Worm (Caenorhabditis elegans): ENCODE data around the gene tag-267.

tag-267 gene

DNA sequence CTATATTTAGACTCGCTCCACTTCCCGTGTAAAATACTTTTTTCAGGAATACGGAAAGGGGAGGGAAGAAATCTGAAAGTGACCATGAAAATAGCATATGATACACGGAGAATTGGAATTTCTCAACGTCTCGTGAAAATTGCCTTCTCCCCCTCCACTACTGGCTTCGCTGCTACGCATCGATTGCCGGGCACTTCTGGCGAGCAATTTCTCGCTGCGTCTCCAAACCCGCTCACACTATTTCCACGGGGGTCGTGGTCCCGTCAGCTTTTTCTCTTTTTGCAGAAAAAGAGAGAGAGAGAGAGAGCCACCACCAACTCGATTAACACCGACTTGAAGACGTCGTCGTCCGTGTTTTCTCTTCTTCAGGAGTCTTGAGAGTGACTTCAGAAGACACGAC is 30.4 kb downstream of the tag-267 start (continued):
- TF ChIP-seq zag-1 (tag; optimal IDR thresholded peaks at IDR 0.05), result no peak
- no peak for TF ChIP-seq lin-39 (tag; optimal IDR thresholded peaks at IDR 0.05)
- no peak for TF ChIP-seq fos-1 (tag; optimal IDR thresholded peaks at IDR 0.05)
- TF ChIP-seq nhr-76 (tag; optimal IDR thresholded peaks at IDR 0.05), result no peak
- TF ChIP-seq fkh-10 (GFP tag; optimal IDR thresholded peaks at IDR 0.05), result peak; percentile 81
- no peak for TF ChIP-seq F16B12.6 (tag; optimal IDR thresholded peaks at IDR 0.05)
- no peak for TF ChIP-seq nhr-77 (tag; optimal IDR thresholded peaks at IDR 0.05)
- TF ChIP-seq nhr-237 (tag; optimal IDR thresholded peaks at IDR 0.05), result no peak
- TF ChIP-seq pqm-1 (tag; optimal IDR thresholded peaks at IDR 0.05), result no peak
- TF ChIP-seq aha-1 (tag; optimal IDR thresholded peaks at IDR 0.05), result no peak
- TF ChIP-seq snpc-4 (tag; optimal IDR thresholded peaks at IDR 0.05), result no peak
- peak in 1 of 3 experiments; percentile 19 for TF ChIP-seq dpl-1 (GFP tag; optimal IDR thresholded peaks at IDR 0.05)
- TF ChIP-seq ets-5 (GFP tag; IDR thresholded peaks at IDR 0.05), result no peak
- TF ChIP-seq fkh-4 (tag; optimal IDR thresholded peaks at IDR 0.05; ENCODE audit: borderline replicate concordance), result no peak
- TF ChIP-seq lin-14 (GFP tag; optimal IDR thresholded peaks at IDR 0.05), result peak; percentile 94
- no peak for TF ChIP-seq irx-1 (tag; optimal IDR thresholded peaks at IDR 0.05)
- peak; percentile 16 for TF ChIP-seq ceh-8 (GFP tag; optimal IDR thresholded peaks at IDR 0.05)
- TF ChIP-seq grh-1 (GFP tag; IDR thresholded peaks at IDR 0.05), result no peak
- no peak for TF ChIP-seq nhr-11 (tag; optimal IDR thresholded peaks at IDR 0.05)
- no peak for TF ChIP-seq vab-15 (tag; optimal IDR thresholded peaks at IDR 0.05)
- TF ChIP-seq pax-3 (tag; optimal IDR thresholded peaks at IDR 0.05), result peak; percentile 3
- TF ChIP-seq tbx-2 (tag; optimal IDR thresholded peaks at IDR 0.05), result peak; percentile 65
- peak; percentile 78 for TF ChIP-seq unc-86 (tag; optimal IDR thresholded peaks at IDR 0.05)
- no peak for TF ChIP-seq nhr-28 (tag; optimal IDR thresholded peaks at IDR 0.05)
- no peak for TF ChIP-seq C04F5.9 (tag; optimal IDR thresholded peaks at IDR 0.05)
- TF ChIP-seq nhr-71 (tag; optimal IDR thresholded peaks at IDR 0.05), result peak; percentile 81
- no peak for TF ChIP-seq egl-27 (tag; optimal IDR thresholded peaks at IDR 0.05)
- TF ChIP-seq swsn-7 (tag; optimal IDR thresholded peaks at IDR 0.05), result peak; percentile 73
- peak; percentile 70 for TF ChIP-seq nhr-47 (tag; optimal IDR thresholded peaks at IDR 0.05)
- no peak for TF ChIP-seq lin-15B (tag; optimal IDR thresholded peaks at IDR 0.05)
- peak; percentile 17 for TF ChIP-seq dsc-1 (tag; optimal IDR thresholded peaks at IDR 0.05)
- peak; percentile 87 for TF ChIP-seq ces-1 (GFP tag; optimal IDR thresholded peaks at IDR 0.05)
- TF ChIP-seq ama-1 (optimal IDR thresholded peaks at IDR 0.05), result no peak
- no peak for TF ChIP-seq lin-13 (GFP tag; optimal IDR thresholded peaks at IDR 0.05)
- no peak for TF ChIP-seq jun-1 (tag; optimal IDR thresholded peaks at IDR 0.05)
- no peak for TF ChIP-seq nhr-12 (tag; optimal IDR thresholded peaks at IDR 0.05)
- TF ChIP-seq C34B4.2 (tag; optimal IDR thresholded peaks at IDR 0.05), result no peak
- no peak for TF ChIP-seq tlp-1 (tag; optimal IDR thresholded peaks at IDR 0.05)
- TF ChIP-seq elt-2 (tag; optimal IDR thresholded peaks at IDR 0.05), result no peak

DNA sequence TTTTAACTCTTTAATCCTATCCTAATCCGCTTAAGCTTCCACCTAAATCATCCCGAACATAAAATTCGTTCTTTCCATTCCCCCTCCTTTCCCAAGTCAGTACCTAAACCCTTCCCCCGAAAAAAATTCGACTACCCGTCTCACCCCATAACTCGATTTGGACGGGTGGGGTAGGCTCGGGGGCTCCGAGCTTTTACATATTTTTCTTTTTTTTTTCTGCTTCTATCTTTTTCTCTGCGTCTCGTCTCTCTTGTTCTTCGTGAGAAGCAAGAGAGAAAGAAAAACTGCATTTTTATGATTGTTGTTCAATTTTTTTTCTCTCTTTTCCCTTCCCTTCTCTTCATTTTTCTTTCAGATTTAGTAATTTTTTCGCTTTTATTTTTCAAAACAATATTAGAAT is 34.8 kb downstream of the tag-267 start:
- peak in 1 of 3 experiments; percentile 9 for TF ChIP-seq dpl-1 (GFP tag; optimal IDR thresholded peaks at IDR 0.05)
- peak; percentile 2 to 31 for TF ChIP-seq lsy-2 (tag; optimal IDR thresholded peaks at IDR 0.05)
- TF ChIP-seq lin-14 (GFP tag; optimal IDR thresholded peaks at IDR 0.05), result peak; percentile 76
- TF ChIP-seq mef-2 (tag; optimal IDR thresholded peaks at IDR 0.05), result no peak
- peak; percentile 29 for TF ChIP-seq nhr-71 (tag; optimal IDR thresholded peaks at IDR 0.05)
- TF ChIP-seq fkh-8 (tag; optimal IDR thresholded peaks at IDR 0.05), result no peak
- TF ChIP-seq ceh-82 (tag; optimal IDR thresholded peaks at IDR 0.05), result peak in 1 of 3 experiments; percentile 36
- peak; percentile 82 for TF ChIP-seq ces-1 (GFP tag; optimal IDR thresholded peaks at IDR 0.05)
- TF ChIP-seq nhr-47 (tag; optimal IDR thresholded peaks at IDR 0.05), result peak; percentile 37
- no peak for TF ChIP-seq ceh-88 (GFP tag; IDR thresholded peaks at IDR 0.05)
- TF ChIP-seq efl-1 (optimal IDR thresholded peaks at IDR 0.05), result no peak
- peak in 1 of 2 experiments; percentile 3 for TF ChIP-seq efl-1 (GFP tag; optimal IDR thresholded peaks at IDR 0.05 in 1 of 2)
- peak; percentile 47 for TF ChIP-seq fkh-10 (GFP tag; optimal IDR thresholded peaks at IDR 0.05)
- TF ChIP-seq snu-23 (GFP tag; optimal IDR thresholded peaks at IDR 0.05), result peak; percentile 20

Measured in whole organism, L1 larva.